Worm (Caenorhabditis elegans): ENCODE data around the gene B0286.1.

DNA sequence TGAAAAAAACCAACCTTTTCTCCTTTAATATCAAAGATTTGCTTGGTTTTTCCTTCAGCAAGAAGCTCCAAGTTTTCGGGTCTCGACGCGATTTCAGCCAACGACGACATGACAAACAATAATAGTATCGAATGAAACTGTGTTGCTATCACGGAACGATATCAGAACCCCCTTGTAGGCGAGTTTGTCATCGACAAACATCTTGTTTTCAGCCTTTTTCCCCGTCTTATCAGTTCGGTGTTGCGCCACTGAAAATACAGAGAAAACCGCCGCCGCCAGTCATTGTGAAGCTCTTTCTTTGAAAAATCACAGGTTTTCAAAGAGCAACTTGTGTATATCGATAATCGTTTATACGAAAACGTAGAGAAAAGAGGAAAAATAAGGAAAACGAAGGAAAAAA, 5.9 kb upstream of the B0286.1 start, which contains the start of gene paic-1:
- no peak for TF ChIP-seq F49E8.2 (tag; optimal IDR thresholded peaks at IDR 0.05; ENCODE audit: insufficient read depth)
- no peak for TF ChIP-seq pha-4 (tag; optimal IDR thresholded peaks at IDR 0.05)
- no peak for TF ChIP-seq snpc-1.1 (tag; optimal IDR thresholded peaks at IDR 0.05; ENCODE audit: insufficient read depth)
- peak; percentile 27 for TF ChIP-seq ZK185.1 (tag; optimal IDR thresholded peaks at IDR 0.05; ENCODE audit: poor library complexity, severe bottlenecking)
- no peak for TF ChIP-seq Y53F4B.3 (GFP tag; IDR thresholded peaks at IDR 0.05)
- no peak for TF ChIP-seq nhr-179 (tag; optimal IDR thresholded peaks at IDR 0.05)
- no peak for TF ChIP-seq C06A6.2 (GFP tag; conservative IDR thresholded peaks at IDR 0.05)
- peak; percentile 44; the same call in 1 of the 2 replicates for TF ChIP-seq lin-26 (GFP tag; IDR thresholded peaks at IDR 0.05)
- TF ChIP-seq sea-2 (GFP tag; IDR thresholded peaks at IDR 0.05), result no peak
- TF ChIP-seq lsy-27 (tag; optimal IDR thresholded peaks at IDR 0.05; ENCODE audit: borderline replicate concordance, insufficient read depth), result no peak
- no peak for TF ChIP-seq ceh-79 (tag; optimal IDR thresholded peaks at IDR 0.05)
- TF ChIP-seq hlh-12 (tag; optimal IDR thresholded peaks at IDR 0.05), result no peak
- TF ChIP-seq lag-1 (GFP tag; IDR thresholded peaks at IDR 0.05), result no peak

Data from whole organism, young adult.